Worm (Caenorhabditis elegans) whole organism, L2 larva: ENCODE data around the gene tbc-18.

Experiments
- R02D3.7 ChIP-seq: fragments of 150-350 bp; optimal IDR thresholded peaks from 2 replicates; lab custom pipeline; 2014; ENCODE audit warnings: missing biosample characterization, missing genetic modification characterization
- blmp-1 ChIP-seq: sonication (generic microtip); optimal IDR thresholded peaks from 2 replicates; lab custom pipeline; 2017; ENCODE audit warnings: missing genetic modification characterization, mild to moderate bottlenecking, missing compliant biosample characterization, antibody characterized with exemption, moderate library complexity; ENCODE audit not compliant: insufficient read depth
- egl-27 ChIP-seq: sonication (generic microtip); optimal IDR thresholded peaks from 3 replicates; lab custom pipeline; 2017; ENCODE audit warnings: missing biosample characterization, missing genetic modification reagents, missing genetic modification characterization
- elt-1 ChIP-seq: fragments of 150-350 bp; optimal IDR thresholded peaks from 2 replicates; lab custom pipeline; 2014; ENCODE audit warnings: missing biosample characterization, missing genetic modification characterization
- fos-1 ChIP-seq: fragments of 150-350 bp; optimal IDR thresholded peaks from 2 replicates; lab custom pipeline; 2014; ENCODE audit warnings: missing biosample characterization, missing genetic modification characterization
- lin-11 ChIP-seq: fragments of 150-350 bp; sonication (generic microtip); optimal IDR thresholded peaks from 2 replicates; lab custom pipeline; 2014; ENCODE audit warnings: missing biosample characterization, missing genetic modification characterization, inconsistent platforms, mixed read lengths
- lin-13 ChIP-seq: fragments of 150-350 bp; optimal IDR thresholded peaks from 2 replicates; lab custom pipeline; 2014; ENCODE audit warnings: missing biosample characterization, missing genetic modification reagents, missing genetic modification characterization
- mdl-1 ChIP-seq, 2 experiments: fragments of 150-350 bp in 1 of 2; sonication (generic microtip) in 1 of 2; optimal IDR thresholded peaks; 2 replicates each; lab custom pipeline; 2017; ENCODE audit warnings: missing biosample characterization in 2 of 2, missing genetic modification characterization in 2 of 2
- nhr-10 ChIP-seq: sonication (generic microtip); optimal IDR thresholded peaks from 2 replicates; lab custom pipeline; 2017; ENCODE audit warnings: missing biosample characterization, missing genetic modification characterization
- nhr-23 ChIP-seq: fragments of 150-350 bp; optimal IDR thresholded peaks from 2 replicates; lab custom pipeline; 2014; ENCODE audit warnings: missing biosample characterization, missing genetic modification reagents, missing genetic modification characterization
- skn-1 ChIP-seq: sonication (generic microtip); optimal IDR thresholded peaks from 2 replicates; lab custom pipeline; 2017; ENCODE audit warnings: missing biosample characterization, missing genetic modification characterization
- unc-55 ChIP-seq: fragments of 150-350 bp; sonication (generic microtip); optimal IDR thresholded peaks from 3 replicates; lab custom pipeline; 2014; ENCODE audit warnings: missing biosample characterization, missing genetic modification reagents, missing genetic modification characterization
- unc-62 ChIP-seq: fragments of 150-350 bp; optimal IDR thresholded peaks from 2 replicates; lab custom pipeline; 2014; ENCODE audit warnings: missing biosample characterization, missing genetic modification reagents, missing genetic modification characterization

DNA sequence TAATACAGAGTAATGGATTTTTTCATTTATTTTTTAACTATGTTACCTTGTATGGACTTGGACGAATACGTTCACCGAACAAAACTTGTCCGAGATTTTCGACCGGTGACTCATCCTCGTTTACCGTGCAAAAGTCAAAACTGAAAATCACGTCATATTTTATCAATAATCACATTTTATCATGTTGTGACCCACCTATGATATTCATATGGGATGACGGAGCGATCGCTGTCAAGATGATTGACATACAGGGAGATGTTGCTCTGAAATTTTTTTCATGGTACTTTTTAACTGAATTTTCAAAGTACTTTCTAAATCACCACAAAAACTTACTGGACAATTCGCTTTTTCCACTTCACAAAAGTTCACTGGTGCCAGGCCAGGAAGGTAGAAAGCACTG is 43.2 kb downstream of the tbc-18 start:
- no peak for TF ChIP-seq lin-11 (tag; lab: Kevin White, UChicago)
- no peak for TF ChIP-seq blmp-1 (tag; lab: Kevin White, UChicago)
- TF ChIP-seq fos-1 (tag; lab: Kevin White, UChicago), result no peak
- no peak for TF ChIP-seq R02D3.7 (tag; lab: Kevin White, UChicago)
- no peak for TF ChIP-seq skn-1 (tag; lab: Kevin White, UChicago)
- no peak for TF ChIP-seq elt-1 (tag; lab: Kevin White, UChicago)
- TF ChIP-seq unc-55 (GFP tag; lab: Kevin White, UChicago), result no peak
- TF ChIP-seq unc-62 (GFP tag; lab: Kevin White, UChicago), result no peak
- no peak for TF ChIP-seq mdl-1 (tag; optimal IDR thresholded peaks at IDR 0.05; lab: Kevin White, UChicago)
- TF ChIP-seq lin-13 (GFP tag; lab: Kevin White, UChicago), result no peak
- TF ChIP-seq egl-27 (tag; lab: Kevin White, UChicago), result no peak
- no peak for TF ChIP-seq nhr-10
- no peak for TF ChIP-seq nhr-23
